Worm (Caenorhabditis elegans) whole organism, L2 larva: Measurements from ENCODE around the gene best-22.

Experiments
- C34F6.9 ChIP-seq: fragments of 150-350 bp; optimal IDR thresholded peaks from 2 replicates; lab custom pipeline; 2014; ENCODE audit warnings: missing biosample characterization, missing genetic modification characterization
- F13H6.1 ChIP-seq: sonication (generic microtip); optimal IDR thresholded peaks from 2 replicates; lab custom pipeline; 2016; ENCODE audit warnings: missing genetic modification characterization, missing compliant biosample characterization
- Y55F3AM.14 ChIP-seq: fragments of 200-800 bp; sonication (Bioruptor generic); optimal IDR thresholded peaks from 2 replicates; lab custom pipeline; 2018; ENCODE audit warnings: mild to moderate bottlenecking, missing genetic modification characterization, missing compliant biosample characterization
- ZK546.5 ChIP-seq: sonication (generic microtip); optimal IDR thresholded peaks from 2 replicates; lab custom pipeline; 2017; ENCODE audit warnings: missing biosample characterization, missing genetic modification characterization
- aly-2 ChIP-seq: fragments of 150-350 bp; optimal IDR thresholded peaks from 2 replicates; lab custom pipeline; 2014; ENCODE audit warnings: missing biosample characterization, missing genetic modification characterization
- ceh-16 ChIP-seq: fragments of 150-350 bp; optimal IDR thresholded peaks from 2 replicates; lab custom pipeline; 2014; ENCODE audit warnings: missing biosample characterization, missing genetic modification characterization
- ceh-82 ChIP-seq: fragments of 150-350 bp; optimal IDR thresholded peaks from 2 replicates; lab custom pipeline; 2014; ENCODE audit warnings: missing biosample characterization, missing genetic modification characterization
- crh-2 ChIP-seq: sonication (generic microtip); optimal IDR thresholded peaks from 2 replicates; lab custom pipeline; 2017; ENCODE audit warnings: missing biosample characterization, missing genetic modification characterization
- dmd-4 ChIP-seq: sonication (generic microtip); optimal IDR thresholded peaks from 2 replicates; lab custom pipeline; 2017; ENCODE audit warnings: missing biosample characterization, missing genetic modification characterization
- elt-1 ChIP-seq: fragments of 150-350 bp; optimal IDR thresholded peaks from 2 replicates; lab custom pipeline; 2014; ENCODE audit warnings: missing biosample characterization, missing genetic modification characterization
- fos-1 ChIP-seq: fragments of 150-350 bp; optimal IDR thresholded peaks from 2 replicates; lab custom pipeline; 2014; ENCODE audit warnings: missing biosample characterization, missing genetic modification characterization
- lin-11 ChIP-seq: fragments of 150-350 bp; sonication (generic microtip); optimal IDR thresholded peaks from 2 replicates; lab custom pipeline; 2014; ENCODE audit warnings: missing biosample characterization, missing genetic modification characterization, inconsistent platforms, mixed read lengths
- lin-13 ChIP-seq: fragments of 150-350 bp; optimal IDR thresholded peaks from 2 replicates; lab custom pipeline; 2014; ENCODE audit warnings: missing biosample characterization, missing genetic modification reagents, missing genetic modification characterization
- lin-39 ChIP-seq: fragments of 150-350 bp; optimal IDR thresholded peaks from 2 replicates; lab custom pipeline; 2014; ENCODE audit warnings: missing biosample characterization, missing genetic modification reagents, missing genetic modification characterization
- lsy-2 ChIP-seq, 2 experiments: fragments of 150-350 bp in 1 of 2; sonication (generic microtip) in 1 of 2; optimal IDR thresholded peaks; 2 replicates each; lab custom pipeline; 2014 to 2017; ENCODE audit warnings: missing biosample characterization in 2 of 2, missing genetic modification characterization in 2 of 2
- mbf-1 ChIP-seq: sonication (generic microtip); optimal IDR thresholded peaks from 2 replicates; lab custom pipeline; 2017; ENCODE audit warnings: missing biosample characterization, missing genetic modification characterization
- nhr-10 ChIP-seq: sonication (generic microtip); optimal IDR thresholded peaks from 2 replicates; lab custom pipeline; 2017; ENCODE audit warnings: missing biosample characterization, missing genetic modification characterization
- nhr-11 ChIP-seq: fragments of 150-350 bp; optimal IDR thresholded peaks from 2 replicates; lab custom pipeline; 2014; ENCODE audit warnings: missing biosample characterization, missing genetic modification characterization
- nhr-12 ChIP-seq: fragments of 150-350 bp; optimal IDR thresholded peaks from 2 replicates; lab custom pipeline; 2014; ENCODE audit warnings: missing biosample characterization, missing genetic modification characterization
- nhr-129 ChIP-seq: fragments of 150-350 bp; optimal IDR thresholded peaks from 2 replicates; lab custom pipeline; 2014; ENCODE audit warnings: missing biosample characterization, missing genetic modification characterization
- nhr-21 ChIP-seq: fragments of 150-350 bp; optimal IDR thresholded peaks from 2 replicates; lab custom pipeline; 2014; ENCODE audit warnings: missing biosample characterization, missing genetic modification characterization
- nhr-23 ChIP-seq: fragments of 150-350 bp; optimal IDR thresholded peaks from 2 replicates; lab custom pipeline; 2014; ENCODE audit warnings: missing biosample characterization, missing genetic modification reagents, missing genetic modification characterization
- nhr-237 ChIP-seq: fragments of 150-350 bp; optimal IDR thresholded peaks from 2 replicates; lab custom pipeline; 2014; ENCODE audit warnings: missing biosample characterization, missing genetic modification characterization
- nhr-25 ChIP-seq: fragments of 150-350 bp; sonication (generic microtip); optimal IDR thresholded peaks from 3 replicates; lab custom pipeline; 2014; ENCODE audit warnings: missing biosample characterization, missing genetic modification characterization
- nhr-6 ChIP-seq: fragments of 150-350 bp; optimal IDR thresholded peaks from 2 replicates; lab custom pipeline; 2014; ENCODE audit warnings: missing biosample characterization, missing genetic modification characterization
- peb-1 ChIP-seq: fragments of 150-350 bp; optimal IDR thresholded peaks from 2 replicates; lab custom pipeline; 2014; ENCODE audit warnings: missing biosample characterization, missing genetic modification characterization
- sem-4 ChIP-seq: fragments of 150-350 bp; optimal IDR thresholded peaks from 2 replicates; lab custom pipeline; 2014; ENCODE audit warnings: missing biosample characterization, missing genetic modification reagents, missing genetic modification characterization
- skn-1 ChIP-seq: sonication (generic microtip); optimal IDR thresholded peaks from 2 replicates; lab custom pipeline; 2017; ENCODE audit warnings: missing biosample characterization, missing genetic modification characterization
- sma-3 ChIP-seq: sonication (generic microtip); optimal IDR thresholded peaks from 2 replicates; lab custom pipeline; 2016; ENCODE audit warnings: missing genetic modification reagents, missing genetic modification characterization, missing compliant biosample characterization
- sma-9 ChIP-seq, 2 experiments: fragments of 150-350 bp in 1 of 2; sonication (generic microtip) in 1 of 2; optimal IDR thresholded peaks; 2 replicates each; lab custom pipeline; 2014 to 2016; ENCODE audit warnings: missing genetic modification characterization in 2 of 2, mild to moderate bottlenecking in 1 of 2, missing biosample characterization in 1 of 2, missing compliant biosample characterization in 1 of 2, missing genetic modification reagents in 1 of 2, moderate library complexity in 1 of 2
- snpc-4 ChIP-seq: fragments of 150-350 bp; optimal IDR thresholded peaks from 2 replicates; lab custom pipeline; 2014; ENCODE audit warnings: missing biosample characterization, missing genetic modification characterization
- unc-39 ChIP-seq: fragments of 150-350 bp; optimal IDR thresholded peaks from 2 replicates; lab custom pipeline; 2014; ENCODE audit warnings: missing biosample characterization, missing genetic modification characterization
- unc-55 ChIP-seq: fragments of 150-350 bp; sonication (generic microtip); optimal IDR thresholded peaks from 3 replicates; lab custom pipeline; 2014; ENCODE audit warnings: missing biosample characterization, missing genetic modification reagents, missing genetic modification characterization
- unc-62 ChIP-seq: fragments of 150-350 bp; optimal IDR thresholded peaks from 2 replicates; lab custom pipeline; 2014; ENCODE audit warnings: missing biosample characterization, missing genetic modification reagents, missing genetic modification characterization
- ztf-11 ChIP-seq: sonication (generic microtip); optimal IDR thresholded peaks from 2 replicates; lab custom pipeline; 2017; ENCODE audit warnings: missing biosample characterization, missing genetic modification characterization

Gene best-22

DNA sequence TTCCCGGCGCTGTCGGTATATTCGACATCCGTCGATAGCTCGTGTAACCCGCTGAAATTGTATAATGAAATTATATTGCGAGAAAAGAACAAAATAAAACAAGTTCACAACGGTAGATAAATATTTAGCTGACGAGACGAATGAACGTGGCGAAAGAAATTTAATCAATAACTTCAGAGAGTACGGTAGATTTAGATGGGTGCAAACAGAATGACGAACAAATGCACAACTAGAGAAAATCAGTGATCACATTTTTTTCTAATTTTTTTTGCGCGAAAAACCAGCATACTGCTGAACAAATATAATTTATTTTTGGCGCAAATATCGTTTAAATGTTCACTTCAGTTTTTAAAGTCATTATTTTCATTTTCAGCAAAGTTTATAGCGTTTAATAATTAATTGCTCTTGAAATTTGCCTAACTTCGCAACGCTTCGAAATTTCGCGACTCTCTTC, 11.0 kb downstream of the best-22 start, which contains the start of gene sec-24.2:
TSS of gene sec-24.2 (minus strand) at position 51 of the 454 bp plus-strand sequence.
- TF ChIP-seq nhr-237 (no peak), C34F6.9 (tag; lab: Kevin White, UChicago) (peak; percentile 0)

DNA sequence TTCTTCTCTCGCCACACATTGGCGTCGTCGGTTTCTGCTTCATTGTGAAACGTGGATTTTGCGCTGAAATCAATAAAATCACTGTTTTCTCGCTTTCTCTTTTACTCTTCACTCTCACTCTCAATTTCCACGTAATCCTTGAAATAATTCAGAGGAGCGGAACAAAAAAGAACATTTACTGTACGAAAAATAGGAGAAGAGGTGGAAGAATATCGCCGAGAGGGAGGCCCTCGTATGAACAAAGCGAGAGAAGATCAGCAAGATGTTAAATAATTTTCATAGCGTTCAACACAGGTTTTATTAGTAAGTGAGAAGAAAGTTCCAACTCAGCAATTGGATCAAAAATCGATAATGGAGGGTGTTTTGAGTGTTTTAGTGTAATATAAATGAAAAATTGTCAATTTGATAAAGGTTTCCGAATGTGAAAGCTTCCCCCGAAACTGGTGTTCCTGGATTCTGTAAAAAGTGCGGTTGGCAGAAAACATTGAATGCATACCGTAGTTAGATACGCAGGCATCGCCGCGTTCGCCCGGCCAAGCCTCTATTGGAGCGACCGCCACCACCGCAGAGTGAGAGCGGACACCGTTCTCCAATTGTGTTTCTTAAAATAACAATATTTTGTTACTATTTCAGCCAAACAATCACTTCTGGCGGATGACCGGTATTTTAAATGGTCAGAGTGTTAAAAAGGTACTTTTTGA, 11.8 kb downstream of the best-22 start, which contains the start of the genes ccr-4 and ZC518.8:
TSS of gene ccr-4 (plus strand) at position 151 of the 701 bp plus-strand sequence.
TSS of gene ZC518.8 (minus strand) at position 517 of the 701 bp plus-strand sequence.
- TF ChIP-seq unc-39, result no peak
- no peak for TF ChIP-seq dmd-4
- TF ChIP-seq ztf-11, result no peak
- no peak for TF ChIP-seq lin-11 (tag; lab: Kevin White, UChicago)
- no peak for TF ChIP-seq ceh-82 (tag; lab: Kevin White, UChicago)
- no peak for TF ChIP-seq unc-62
- TF ChIP-seq mbf-1 (tag; lab: Kevin White, UChicago), result no peak
- TF ChIP-seq lin-13 (GFP tag; lab: Kevin White, UChicago), result no peak
- TF ChIP-seq ceh-16 (tag; lab: Kevin White, UChicago), result no peak
- TF ChIP-seq elt-1, result no peak
- TF ChIP-seq lin-39 (tag; lab: Kevin White, UChicago), result no peak
- peak in 1 of 2 experiments; percentile 88 for TF ChIP-seq lsy-2 (tag; optimal IDR thresholded peaks at IDR 0.05; lab: Kevin White, UChicago)
- TF ChIP-seq nhr-129 (tag; lab: Kevin White, UChicago), result peak; percentile 32

DNA sequence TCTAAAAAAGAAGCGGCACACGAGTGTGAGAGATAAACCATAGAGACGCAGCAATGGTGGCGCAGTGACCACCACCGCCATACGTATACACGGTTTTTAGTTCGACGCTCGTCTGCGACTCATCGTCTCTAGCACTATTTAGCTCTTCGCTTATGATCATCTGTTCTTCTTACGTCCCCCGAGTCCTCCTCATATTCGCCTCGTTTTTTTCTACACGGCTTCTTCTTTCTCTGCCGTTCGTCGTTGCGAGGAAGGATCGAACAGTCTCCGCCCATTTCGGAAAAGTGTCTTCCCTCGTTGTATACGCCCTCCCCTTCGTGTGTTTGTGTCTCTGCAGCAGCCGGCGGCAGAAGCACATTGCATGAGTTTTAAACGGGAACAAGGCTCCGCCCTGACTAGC, 15.2 kb downstream of the best-22 start:
- TF ChIP-seq unc-55 (GFP tag; lab: Kevin White, UChicago) (peak; percentile 37), nhr-12 (tag; lab: Kevin White, UChicago) (no peak), crh-2 (tag; lab: Kevin White, UChicago) (no peak), lsy-2 (tag; optimal IDR thresholded peaks at IDR 0.05; lab: Kevin White, UChicago) (peak in 1 of 2 experiments; percentile 27), ZK546.5 (tag; lab: Kevin White, UChicago) (no peak), F13H6.1 (peak; percentile 25), sma-9 (GFP tag; optimal IDR thresholded peaks at IDR 0.05; lab: Kevin White, UChicago) (peak; percentile 2), sma-9 (tag; optimal IDR thresholded peaks at IDR 0.05; lab: Kevin White, UChicago) (no peak), C34F6.9 (tag; lab: Kevin White, UChicago) (peak; percentile 21), fos-1 (no peak), lin-39 (tag; lab: Kevin White, UChicago) (no peak), ceh-16 (tag; lab: Kevin White, UChicago) (no peak), Y55F3AM.14 (peak; percentile 24), skn-1 (tag; lab: Kevin White, UChicago) (no peak)

DNA sequence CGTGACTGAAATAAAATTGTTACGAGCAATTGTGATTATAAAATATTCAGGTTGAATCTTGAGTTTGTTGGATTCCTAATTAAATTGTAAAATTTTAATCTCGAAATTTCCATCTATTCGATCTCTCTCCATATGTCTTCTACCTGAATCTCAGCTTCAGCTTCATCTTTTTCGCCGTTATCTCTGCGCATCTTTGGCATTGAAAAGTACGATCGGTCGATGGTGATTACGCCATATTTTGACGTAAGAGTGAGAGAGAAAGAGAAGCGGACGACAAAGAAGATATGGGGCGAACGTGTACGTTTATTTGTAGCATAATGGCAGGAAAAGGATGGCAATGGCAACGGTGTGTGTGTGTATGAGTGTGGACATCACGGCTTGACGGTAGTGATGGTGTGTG, 16.8 kb downstream of the best-22 start:
- no peak for TF ChIP-seq lin-39 (tag; lab: Kevin White, UChicago)
- TF ChIP-seq nhr-25 (tag; lab: Kevin White, UChicago), result peak; percentile 25
- TF ChIP-seq sma-3, result no peak
- TF ChIP-seq nhr-21, result no peak
- TF ChIP-seq nhr-6 (tag; lab: Kevin White, UChicago), result no peak

DNA sequence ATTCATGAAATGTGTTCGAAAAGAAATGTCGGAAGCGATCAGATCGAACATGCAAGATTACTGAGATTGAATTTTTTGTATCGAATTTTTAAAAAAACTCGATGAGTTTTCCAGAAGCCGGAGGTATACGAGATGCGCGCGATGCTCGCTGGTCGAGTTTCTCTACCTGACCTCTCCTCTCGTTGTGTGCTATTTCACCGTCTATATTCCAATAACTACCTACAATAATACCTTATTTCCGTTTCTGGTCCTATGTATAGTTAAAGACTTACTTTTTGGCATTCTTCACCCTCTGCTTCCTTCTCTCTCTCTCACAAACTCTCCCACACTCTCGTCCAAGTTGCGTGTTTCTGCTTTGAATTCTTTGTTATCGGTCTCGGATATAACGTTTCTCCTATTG, 21.6 kb downstream of the best-22 start:
- TF ChIP-seq skn-1 (tag; lab: Kevin White, UChicago) (no peak), aly-2 (tag; lab: Kevin White, UChicago) (no peak), sem-4 (no peak), snpc-4 (tag; lab: Kevin White, UChicago) (no peak), peb-1 (no peak), nhr-11 (tag; lab: Kevin White, UChicago) (no peak), F13H6.1 (no peak), nhr-10 (tag; lab: Kevin White, UChicago) (no peak), ZK546.5 (tag; lab: Kevin White, UChicago) (no peak), C34F6.9 (tag; lab: Kevin White, UChicago) (no peak), nhr-23 (tag; lab: Kevin White, UChicago) (no peak)
